Worm (Caenorhabditis elegans) whole organism, young adult: ENCODE measurements around the gene cyn-13.

ENCODE experiments used
- D2030.7 ChIP-seq: fragments of 200-800 bp; sonication (Bioruptor generic); IDR thresholded peaks from 2 replicates; pipeline ENCODE4 v1.3.6; 2022; ENCODE audit warnings: missing genetic modification reagents, missing genetic modification characterization, missing compliant biosample characterization
- F23B12.7 ChIP-seq: sonication (generic microtip); optimal IDR thresholded peaks from 2 replicates; lab custom pipeline; 2017; ENCODE audit warnings: missing genetic modification characterization, mild to moderate bottlenecking, missing compliant biosample characterization, antibody characterized with exemption, moderate library complexity; ENCODE audit not compliant: insufficient read depth
- F39B2.1 ChIP-seq: fragments of 200-800 bp; sonication (Bioruptor generic); IDR thresholded peaks from 2 replicates; pipeline ENCODE4 v1.3.6; 2022; ENCODE audit warnings: missing genetic modification reagents, missing genetic modification characterization, missing compliant biosample characterization
- K11D2.4 ChIP-seq: fragments of 200-800 bp; sonication (Bioruptor generic); IDR thresholded peaks from 2 replicates; pipeline ENCODE4 v1.3.6; 2022; ENCODE audit warnings: missing genetic modification reagents, missing genetic modification characterization, missing compliant biosample characterization
- Y53G8AR.9 ChIP-seq: fragments of 200-800 bp; sonication (Bioruptor generic); conservative IDR thresholded peaks from 2 replicates; pipeline ENCODE4 v1.3.6; 2022; ENCODE audit warnings: missing genetic modification reagents, missing genetic modification characterization, missing compliant biosample characterization
- Y67H2A.10 ChIP-seq: fragments of 200-800 bp; sonication (Bioruptor generic); conservative IDR thresholded peaks from 2 replicates; pipeline ENCODE4 v1.3.6; 2022; ENCODE audit warnings: missing genetic modification reagents, missing genetic modification characterization, missing compliant biosample characterization
- Y79H2A.3 ChIP-seq: fragments of 200-800 bp; sonication (Bioruptor generic); conservative IDR thresholded peaks from 2 replicates; pipeline ENCODE4 v1.3.6; 2022; ENCODE audit warnings: missing genetic modification reagents, missing genetic modification characterization, missing compliant biosample characterization
- ZK185.1 ChIP-seq: sonication (generic microtip); optimal IDR thresholded peaks from 2 replicates; lab custom pipeline; 2016; ENCODE audit warnings: mild to moderate bottlenecking, missing genetic modification characterization, missing compliant biosample characterization; ENCODE audit not compliant: poor library complexity, severe bottlenecking
- aptf-3 ChIP-seq: fragments of 200-800 bp; sonication (Bioruptor generic); IDR thresholded peaks from 2 replicates; pipeline ENCODE4 v1.3.6; 2022; ENCODE audit warnings: missing genetic modification characterization, missing compliant biosample characterization
- atf-7 ChIP-seq: sonication (generic microtip); optimal IDR thresholded peaks from 2 replicates; lab custom pipeline; 2017; ENCODE audit warnings: mild to moderate bottlenecking, missing genetic modification characterization, missing compliant biosample characterization
- attf-6 ChIP-seq: fragments of 200-800 bp; sonication (Bioruptor generic); IDR thresholded peaks from 2 replicates; pipeline ENCODE4 v1.3.6; 2022; ENCODE audit warnings: missing genetic modification reagents, missing genetic modification characterization, missing compliant biosample characterization
- cebp-1 ChIP-seq, 2 experiments: fragments of 200-800 bp in 1 of 2; sonication (Bioruptor generic) in 1 of 2; sonication (generic microtip) in 1 of 2; IDR thresholded peaks in 1 of 2; optimal IDR thresholded peaks in 1 of 2; 2 replicates each; pipeline versions ENCODE4 v1.3.6 to Lab custom; 2017 to 2022; ENCODE audit warnings: missing compliant biosample characterization in 2 of 2, missing genetic modification characterization in 2 of 2, mild to moderate bottlenecking in 1 of 2, missing genetic modification reagents in 1 of 2, moderate library complexity in 1 of 2
- ceh-100 ChIP-seq: fragments of 200-800 bp; sonication (Bioruptor generic); IDR thresholded peaks from 2 replicates; pipeline ENCODE4 v1.3.6; 2022; ENCODE audit warnings: missing genetic modification reagents, missing genetic modification characterization, missing compliant biosample characterization
- ceh-58 ChIP-seq: fragments of 200-800 bp; sonication (Bioruptor generic); IDR thresholded peaks from 2 replicates; pipeline ENCODE4 v1.3.6; 2022; ENCODE audit warnings: missing genetic modification characterization, missing compliant biosample characterization
- ceh-91 ChIP-seq: fragments of 200-800 bp; sonication (Bioruptor generic); IDR thresholded peaks from 2 replicates; pipeline ENCODE4 v1.3.6; 2022; ENCODE audit warnings: missing genetic modification reagents, missing genetic modification characterization, missing compliant biosample characterization
- dpl-1 ChIP-seq: fragments of 150-350 bp; optimal IDR thresholded peaks from 2 replicates; lab custom pipeline; 2014; ENCODE audit warnings: missing biosample characterization, missing genetic modification reagents, missing genetic modification characterization
- egrh-3 ChIP-seq: fragments of 200-800 bp; sonication (Bioruptor generic); IDR thresholded peaks from 2 replicates; pipeline ENCODE4 v1.3.6; 2022; ENCODE audit warnings: missing genetic modification reagents, missing genetic modification characterization, missing compliant biosample characterization
- fkh-3 ChIP-seq: sonication (generic microtip); optimal IDR thresholded peaks from 2 replicates; lab custom pipeline; 2016; ENCODE audit warnings: mild to moderate bottlenecking, missing genetic modification characterization, missing compliant biosample characterization
- lag-1 ChIP-seq: fragments of 200-800 bp; sonication (Bioruptor generic); IDR thresholded peaks from 2 replicates; pipeline ENCODE4 v1.3.6; 2022; ENCODE audit warnings: missing genetic modification reagents, missing genetic modification characterization, missing compliant biosample characterization
- let-526 ChIP-seq: fragments of 200-800 bp; sonication (Bioruptor generic); IDR thresholded peaks from 2 replicates; pipeline ENCODE4 v1.3.6; 2022; ENCODE audit warnings: missing genetic modification reagents, missing genetic modification characterization, missing compliant biosample characterization
- lin-40 ChIP-seq: sonication (generic microtip); optimal IDR thresholded peaks from 2 replicates; lab custom pipeline; 2016; ENCODE audit warnings: missing genetic modification characterization, mild to moderate bottlenecking, missing compliant biosample characterization, missing genotype, missing genetic modification reagents
- mcd-1 ChIP-seq: fragments of 200-800 bp; sonication (Bioruptor generic); IDR thresholded peaks from 2 replicates; pipeline ENCODE4 v1.3.6; 2022; ENCODE audit warnings: missing genetic modification reagents, missing genetic modification characterization, missing compliant biosample characterization
- nfyb-1 ChIP-seq: fragments of 200-800 bp; sonication (Bioruptor generic); IDR thresholded peaks from 2 replicates; pipeline ENCODE4 v1.3.6; 2022; ENCODE audit warnings: missing genetic modification reagents, missing genetic modification characterization, missing compliant biosample characterization
- nhr-27 ChIP-seq: fragments of 200-800 bp; sonication (Bioruptor generic); optimal IDR thresholded peaks from 2 replicates; lab custom pipeline; 2018; ENCODE audit warnings: mild to moderate bottlenecking, missing genetic modification characterization, moderate library complexity, missing compliant biosample characterization
- rcor-1 ChIP-seq: fragments of 200-800 bp; sonication (Bioruptor generic); IDR thresholded peaks from 2 replicates; pipeline ENCODE4 v1.3.6; 2022; ENCODE audit warnings: missing genetic modification reagents, missing genetic modification characterization, missing compliant biosample characterization
- repo-1 ChIP-seq: sonication (generic microtip); optimal IDR thresholded peaks from 2 replicates; lab custom pipeline; 2017; ENCODE audit warnings: mild to moderate bottlenecking, missing genetic modification characterization, missing compliant biosample characterization
- snpc-3.4 ChIP-seq: sonication (generic microtip); optimal IDR thresholded peaks from 2 replicates; lab custom pipeline; 2017; ENCODE audit warnings: missing genetic modification characterization, mild to moderate bottlenecking, missing compliant biosample characterization, antibody characterized with exemption, moderate library complexity, missing genotype, missing genetic modification reagents
- snpc-4 ChIP-seq, 5 experiments: fragments of 150-350 bp in 1 of 5; sonication (generic microtip) in 4 of 5; optimal IDR thresholded peaks; 2 replicates each; lab custom pipeline; 2014 to 2018; ENCODE audit warnings: missing genetic modification characterization in 5 of 5, missing biosample characterization in 3 of 5, antibody characterized with exemption in 2 of 5, mild to moderate bottlenecking in 2 of 5, missing compliant biosample characterization in 2 of 5, missing genotype in 2 of 5, moderate library complexity in 2 of 5, missing genetic modification reagents in 1 of 5
- sptf-2 ChIP-seq: fragments of 200-800 bp; sonication (Bioruptor generic); optimal IDR thresholded peaks from 2 replicates; lab custom pipeline; 2018; ENCODE audit warnings: mild to moderate bottlenecking, missing genetic modification characterization, missing compliant biosample characterization
- zfh-2 ChIP-seq: fragments of 200-800 bp; sonication (Bioruptor generic); conservative IDR thresholded peaks from 2 replicates; pipeline ENCODE4 v1.3.6; 2022; ENCODE audit warnings: missing genetic modification reagents, missing genetic modification characterization, missing compliant biosample characterization
- ztf-18 ChIP-seq: sonication (generic microtip); optimal IDR thresholded peaks from 2 replicates; lab custom pipeline; 2016; ENCODE audit warnings: missing genotype, mild to moderate bottlenecking, missing genetic modification characterization, missing compliant biosample characterization
- ztf-3 ChIP-seq: fragments of 200-800 bp; sonication (Bioruptor generic); optimal IDR thresholded peaks from 2 replicates; lab custom pipeline; 2018; ENCODE audit warnings: mild to moderate bottlenecking, missing genetic modification characterization, missing compliant biosample characterization

cyn-13 gene

DNA sequence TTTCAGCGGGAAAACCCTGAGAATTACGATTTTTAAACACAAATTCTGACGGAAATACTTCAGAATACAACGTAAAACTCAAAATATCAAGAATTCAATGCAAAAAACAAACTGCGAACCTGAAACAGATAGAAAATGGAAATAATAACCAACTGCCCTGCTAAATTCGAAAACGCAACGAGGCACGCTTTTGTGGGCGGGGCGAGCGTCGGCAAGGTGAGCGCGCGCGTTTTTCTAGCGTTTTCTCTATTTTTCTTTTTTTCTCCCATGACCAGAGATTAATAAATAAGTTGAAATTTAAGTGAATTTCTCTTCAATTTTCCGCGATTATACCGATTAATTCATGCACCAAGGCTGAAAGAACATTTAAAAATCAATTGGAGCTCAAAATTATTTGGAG, 2.1 kb upstream of the cyn-13 start, which contains the start of gene uaf-2 (continued):
- 0 out of 2 replicates have a peak, but pooled peaks have one; percentile 7 for TF ChIP-seq mcd-1 (GFP tag; lab: Robert Waterston, UW)
- TF ChIP-seq ceh-58 (GFP tag; lab: Robert Waterston, UW) = no peak
- TF ChIP-seq, all 124 proteins: peak for 10

DNA sequence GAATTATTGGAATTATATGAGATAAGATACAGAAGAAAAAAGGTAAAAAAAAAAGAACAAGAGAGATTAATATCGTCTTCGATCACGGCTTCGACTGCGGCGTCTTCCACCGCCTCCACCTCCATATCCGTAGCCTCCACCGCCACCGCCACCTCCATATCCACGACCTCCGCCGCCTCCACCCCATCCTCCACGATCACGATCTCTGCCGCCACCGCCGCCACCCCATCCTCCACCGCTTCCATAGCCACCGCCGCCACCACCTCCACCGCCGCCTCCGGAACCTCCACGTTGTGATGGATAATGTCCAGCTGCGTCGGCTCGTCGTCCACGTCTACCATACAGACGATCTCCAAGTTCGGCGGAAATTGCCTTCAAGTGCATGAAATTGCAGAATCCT, 364 bp upstream of the cyn-13 start:
- no peak for TF ChIP-seq lag-1 (GFP tag; lab: Robert Waterston, UW)
- no peak for TF ChIP-seq K11D2.4 (GFP tag; lab: Robert Waterston, UW)
- TF ChIP-seq ceh-91 (GFP tag; lab: Robert Waterston, UW) = no peak
- no peak for TF ChIP-seq F23B12.7 (tag; lab: Kevin White, UChicago)
- TF ChIP-seq aptf-3 (GFP tag; lab: Robert Waterston, UW) = 0 out of 2 replicates have a peak, but pooled peaks have one; percentile 20
- TF ChIP-seq repo-1 (tag; lab: Kevin White, UChicago) = no peak
- no peak for TF ChIP-seq snpc-3.4 (tag; lab: Kevin White, UChicago)
- peak; percentile 94 for TF ChIP-seq egrh-3 (GFP tag; lab: Robert Waterston, UW)
- TF ChIP-seq zfh-2 (GFP tag; lab: Robert Waterston, UW) = peak; percentile 68; the same call in 1 of the 2 replicates

DNA sequence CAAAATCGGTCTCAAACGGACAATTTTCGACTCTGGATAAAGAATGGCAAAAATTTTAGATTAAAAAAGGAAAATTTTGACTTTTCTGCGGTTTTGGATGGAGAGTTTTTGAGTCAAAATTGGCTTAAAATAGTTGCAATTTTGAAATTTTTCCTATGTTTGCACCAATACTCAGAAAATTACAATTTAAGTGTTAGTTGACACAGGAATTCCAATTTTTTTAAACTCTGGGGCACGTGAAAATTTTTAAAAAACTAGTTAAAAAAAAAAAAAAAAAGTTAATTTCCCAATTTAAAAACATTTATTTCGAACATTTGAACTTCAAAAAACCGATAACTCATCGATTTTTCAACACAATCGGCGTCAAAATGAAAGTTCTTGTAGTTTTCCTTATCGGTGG, 4.6 kb downstream of the cyn-13 start, which contains the start of gene Y116A8C.33:
TSS of gene Y116A8C.33 (plus strand) at position 301 of the 400 bp plus-strand sequence.
- TF ChIP-seq fkh-3 (no peak), cebp-1 (GFP tag; IDR thresholded peaks at IDR 0.05; lab: Robert Waterston, UW) (no peak), cebp-1 (tag; optimal IDR thresholded peaks at IDR 0.05; lab: Kevin White, UChicago) (peak; percentile 13)

DNA sequence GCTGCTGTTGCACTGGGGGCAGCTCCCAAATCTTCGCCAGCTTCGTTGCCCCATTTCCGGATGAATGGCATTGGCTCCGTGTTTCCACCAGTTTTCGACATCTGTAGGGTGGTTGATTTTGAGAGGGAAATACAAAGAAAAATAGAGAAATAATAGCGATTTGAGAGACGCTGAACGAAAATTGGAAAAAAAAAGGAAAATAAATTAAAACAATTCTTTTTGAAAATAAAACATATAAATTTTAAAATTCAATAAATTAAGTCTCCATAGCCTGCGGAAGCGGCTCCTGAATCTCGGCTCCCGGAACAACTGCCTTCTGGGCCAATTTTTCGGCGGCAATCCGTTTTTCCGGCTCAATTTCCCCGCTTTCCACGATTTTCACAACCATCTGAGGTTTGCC, 5.6 kb downstream of the cyn-13 start, which contains the start of gene sfa-1:
TSS of gene sfa-1 (minus strand) at position 101 of the 400 bp plus-strand sequence.
- TF ChIP-seq zfh-2 (GFP tag; lab: Robert Waterston, UW) = no peak
- peak; percentile 18 for TF ChIP-seq ztf-18 (tag; lab: Kevin White, UChicago)

DNA sequence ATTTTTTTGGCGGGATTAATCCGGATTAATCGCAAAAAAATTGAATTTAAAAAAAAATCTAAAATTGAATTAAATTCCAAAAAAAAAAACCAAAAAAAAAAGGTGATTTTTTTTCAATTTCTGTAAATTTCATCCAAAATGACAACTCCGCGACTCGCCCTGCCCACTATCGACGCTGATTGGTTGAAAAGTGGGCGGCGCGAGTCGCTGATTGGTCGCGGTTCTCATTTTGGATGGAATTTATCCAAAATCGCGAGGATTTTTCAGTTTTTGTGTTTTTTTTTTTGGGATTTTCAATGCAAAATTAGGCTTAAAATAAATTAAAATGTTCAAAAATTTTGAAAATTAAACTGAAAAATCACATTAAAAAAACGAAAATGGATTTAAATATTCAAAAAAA, 7.0 kb downstream of the cyn-13 start:
- TF ChIP-seq nfyb-1 (GFP tag; lab: Robert Waterston, UW) = 0 out of 2 replicates have a peak, but pooled peaks have one; percentile 26
- no peak for TF ChIP-seq let-526 (GFP tag; lab: Robert Waterston, UW)
- TF ChIP-seq dpl-1 (GFP tag; lab: Kevin White, UChicago) = no peak
- TF ChIP-seq Y79H2A.3 (GFP tag; lab: Robert Waterston, UW) = no peak
- TF ChIP-seq ztf-3 = no peak
- TF ChIP-seq snpc-3.4 (tag; lab: Kevin White, UChicago) = no peak
- no peak for TF ChIP-seq mcd-1 (GFP tag; lab: Robert Waterston, UW)
- TF ChIP-seq F39B2.1 = no peak

DNA sequence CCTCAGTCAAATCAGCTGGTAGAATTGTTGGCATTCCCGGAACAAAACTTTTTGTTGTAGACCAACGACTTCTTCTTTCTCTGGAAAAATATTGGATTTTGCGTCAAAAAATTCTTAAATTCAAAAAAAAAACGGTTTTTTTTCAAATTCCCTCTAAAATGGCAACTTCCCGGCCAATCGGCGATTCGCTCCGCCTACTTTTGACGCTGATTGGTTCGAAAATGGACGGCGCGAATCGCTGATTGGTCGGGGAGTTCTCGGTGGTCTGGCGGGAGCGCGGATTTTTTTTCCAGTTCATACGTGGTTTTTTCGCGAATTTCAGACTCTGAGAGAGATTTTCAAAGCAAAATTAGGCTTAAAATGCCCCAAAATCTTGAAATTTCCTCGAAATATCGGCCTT, 7.7 kb downstream of the cyn-13 start:
- peak; percentile 63; the same call in 1 of the 2 replicates for TF ChIP-seq nfyb-1 (GFP tag; lab: Robert Waterston, UW)
- no peak for TF ChIP-seq fkh-3

DNA sequence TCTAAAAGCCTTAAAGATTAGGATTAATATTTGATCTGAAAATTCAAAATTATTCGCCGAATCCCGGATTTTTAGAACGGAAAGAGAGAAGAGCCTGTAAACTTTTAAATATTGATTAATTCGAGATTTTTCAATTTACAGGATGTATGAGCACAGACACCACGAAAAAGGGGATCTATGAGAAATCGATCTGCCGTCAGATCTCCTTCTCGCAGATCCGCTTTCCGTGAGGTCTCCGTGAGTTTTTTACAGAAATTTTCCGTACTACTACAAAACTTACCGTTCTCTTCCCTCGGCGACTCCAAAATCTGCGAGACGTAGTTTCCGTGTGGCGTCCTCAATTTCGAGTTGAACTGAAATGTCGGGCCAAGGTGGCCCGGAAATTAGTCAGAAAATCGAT, 8.3 kb downstream of the cyn-13 start:
- TF ChIP-seq zfh-2 (GFP tag; lab: Robert Waterston, UW) (no peak), nhr-27 (tag; lab: Kevin White, UChicago) (no peak), attf-6 (GFP tag; lab: Robert Waterston, UW) (0 out of 2 replicates have a peak, but pooled peaks have one; percentile 12), lin-40 (tag; lab: Kevin White, UChicago) (no peak), snpc-4 (GFP tag; optimal IDR thresholded peaks at IDR 0.05; lab: Kevin White, UChicago) (no peak), snpc-4 (tag; optimal IDR thresholded peaks at IDR 0.05; lab: Kevin White, UChicago) (peak in 1 of 4 experiments; percentile 6), Y53G8AR.9 (GFP tag; lab: Robert Waterston, UW) (0 out of 2 replicates have a peak, but pooled peaks have one; percentile 8), D2030.7 (peak; percentile 29; the same call in 1 of the 2 replicates), ceh-100 (GFP tag; lab: Robert Waterston, UW) (peak; percentile 74), Y67H2A.10 (GFP tag; lab: Robert Waterston, UW) (no peak), atf-7 (tag; lab: Kevin White, UChicago) (no peak), sptf-2 (no peak), rcor-1 (no peak), lag-1 (GFP tag; lab: Robert Waterston, UW) (no peak), ZK185.1 (tag; lab: Kevin White, UChicago) (no peak)
